Worm (Caenorhabditis elegans) whole organism, mixed stage, embryonic: Measurements from ENCODE around the gene T21C12.4.

Experiments
- bed-3 ChIP-seq: fragments of 200-800 bp; sonication (Bioruptor generic); optimal IDR thresholded peaks from 3 replicates; lab custom pipeline; 2018; ENCODE audit warnings: mild to moderate bottlenecking, missing genetic modification characterization, moderate library complexity, missing compliant biosample characterization
- ceh-39 ChIP-seq: fragments of 150-350 bp; optimal IDR thresholded peaks from 2 replicates; lab custom pipeline; 2014; ENCODE audit warnings: missing biosample characterization, missing genetic modification characterization
- ceh-43 ChIP-seq: fragments of 200-800 bp; sonication (Bioruptor generic); optimal IDR thresholded peaks from 2 replicates; lab custom pipeline; 2018; ENCODE audit warnings: mild to moderate bottlenecking, missing genetic modification characterization, moderate library complexity, missing compliant biosample characterization
- ceh-83 ChIP-seq: fragments of 200-800 bp; sonication (Bioruptor generic); optimal IDR thresholded peaks from 2 replicates; lab custom pipeline; 2018; ENCODE audit warnings: mild to moderate bottlenecking, missing genetic modification characterization, missing compliant biosample characterization
- ces-1 ChIP-seq: fragments of 150-350 bp; optimal IDR thresholded peaks from 2 replicates; lab custom pipeline; 2014; ENCODE audit warnings: missing biosample characterization, missing genetic modification reagents, missing genetic modification characterization
- cnd-1 ChIP-seq: fragments of 200-800 bp; sonication (Bioruptor generic); optimal IDR thresholded peaks from 2 replicates; lab custom pipeline; 2018; ENCODE audit warnings: mild to moderate bottlenecking, missing genetic modification characterization, missing compliant biosample characterization
- drap-1 ChIP-seq: fragments of 200-800 bp; sonication (Bioruptor generic); optimal IDR thresholded peaks from 3 replicates; lab custom pipeline; 2018; ENCODE audit warnings: mild to moderate bottlenecking, missing genetic modification characterization, missing compliant biosample characterization
- flh-1 ChIP-seq: fragments of 200-800 bp; sonication (Bioruptor generic); optimal IDR thresholded peaks from 2 replicates; lab custom pipeline; 2018; ENCODE audit warnings: mild to moderate bottlenecking, missing genetic modification characterization, moderate library complexity, missing compliant biosample characterization
- ham-2 ChIP-seq: fragments of 200-800 bp; sonication (Bioruptor generic); optimal IDR thresholded peaks from 2 replicates; lab custom pipeline; 2018; ENCODE audit warnings: mild to moderate bottlenecking, missing genetic modification characterization, missing compliant biosample characterization
- hlh-1 ChIP-seq: fragments of 150-350 bp; optimal IDR thresholded peaks from 2 replicates; lab custom pipeline; 2014; ENCODE audit warnings: missing biosample characterization, missing genetic modification reagents, missing genetic modification characterization
- lin-13 ChIP-seq: fragments of 150-350 bp; optimal IDR thresholded peaks from 2 replicates; lab custom pipeline; 2014; ENCODE audit warnings: missing biosample characterization, missing genetic modification characterization
- lin-32 ChIP-seq: fragments of 200-800 bp; sonication (Bioruptor generic); optimal IDR thresholded peaks from 2 replicates; lab custom pipeline; 2018; ENCODE audit warnings: mild to moderate bottlenecking, missing genetic modification characterization, missing compliant biosample characterization
- lsy-2 ChIP-seq: fragments of 150-350 bp; optimal IDR thresholded peaks from 2 replicates; lab custom pipeline; 2014; ENCODE audit warnings: missing biosample characterization, missing genetic modification characterization
- mab-5 ChIP-seq: fragments of 150-350 bp; optimal IDR thresholded peaks from 2 replicates; lab custom pipeline; 2014; ENCODE audit warnings: missing biosample characterization, missing genetic modification characterization
- mep-1 ChIP-seq: fragments of 150-350 bp; optimal IDR thresholded peaks from 2 replicates; lab custom pipeline; 2017; ENCODE audit warnings: missing biosample characterization, missing genetic modification reagents, missing genetic modification characterization, inconsistent platforms
- mls-2 ChIP-seq: sonication (generic microtip); optimal IDR thresholded peaks from 2 replicates; lab custom pipeline; 2016; ENCODE audit warnings: mild to moderate bottlenecking, missing genetic modification characterization, moderate library complexity, missing compliant biosample characterization
- nhr-237 ChIP-seq: fragments of 150-350 bp; optimal IDR thresholded peaks from 2 replicates; lab custom pipeline; 2014; ENCODE audit warnings: missing biosample characterization, missing genetic modification characterization
- nhr-28 ChIP-seq: fragments of 150-350 bp; optimal IDR thresholded peaks from 2 replicates; lab custom pipeline; 2014; ENCODE audit warnings: missing biosample characterization, missing genetic modification characterization
- nhr-76 ChIP-seq: sonication (generic microtip); optimal IDR thresholded peaks from 2 replicates; lab custom pipeline; 2017; ENCODE audit warnings: missing biosample characterization, missing genetic modification characterization
- pha-4 ChIP-seq: fragments of 150-350 bp; optimal IDR thresholded peaks from 2 replicates; lab custom pipeline; 2018; ENCODE audit warnings: missing biosample characterization, missing genetic modification reagents, missing genetic modification characterization
- sem-2 ChIP-seq: fragments of 200-800 bp; sonication (Bioruptor generic); optimal IDR thresholded peaks from 2 replicates; lab custom pipeline; 2018; ENCODE audit warnings: mild to moderate bottlenecking, missing genetic modification characterization, missing compliant biosample characterization
- snpc-4 ChIP-seq: fragments of 150-350 bp; optimal IDR thresholded peaks from 2 replicates; lab custom pipeline; 2014; ENCODE audit warnings: missing biosample characterization, missing genetic modification characterization
- unc-62 ChIP-seq: fragments of 150-350 bp; optimal IDR thresholded peaks from 2 replicates; lab custom pipeline; 2014; ENCODE audit warnings: missing biosample characterization, missing genetic modification reagents, missing genetic modification characterization
- zip-8 ChIP-seq: fragments of 150-350 bp; optimal IDR thresholded peaks from 2 replicates; lab custom pipeline; 2014; ENCODE audit warnings: missing biosample characterization, missing genetic modification characterization
- ztf-11 ChIP-seq: fragments of 150-350 bp; optimal IDR thresholded peaks from 2 replicates; lab custom pipeline; 2014; ENCODE audit warnings: missing biosample characterization, missing genetic modification characterization

The T21C12.4 gene

DNA sequence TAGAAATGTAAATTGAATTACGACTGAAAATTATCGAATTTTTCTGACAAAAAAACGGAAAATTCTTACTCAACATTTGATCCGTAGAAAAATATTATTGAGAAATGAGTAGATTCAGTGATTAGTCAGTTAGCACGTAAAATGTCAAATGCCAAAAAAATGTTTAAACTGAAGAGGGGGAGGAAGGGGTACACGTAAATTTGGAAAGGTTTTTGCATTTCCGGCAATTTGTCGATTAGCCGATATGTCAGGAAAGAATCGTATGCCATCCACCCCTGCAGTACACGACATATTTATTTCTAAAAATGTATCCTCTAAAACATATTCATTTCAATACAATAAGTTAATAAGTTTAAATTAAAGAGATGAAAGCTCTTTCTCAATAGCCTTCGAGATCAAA, at the start of gene T21C12.4:
Gene T21C12.4, minus strand, starts transcription at position 101 of the 400 bp plus-strand sequence.
- TF ChIP-seq pha-4 (tag; lab: Kevin White, UChicago) (no peak), nhr-76 (tag; lab: Kevin White, UChicago) (no peak)

DNA sequence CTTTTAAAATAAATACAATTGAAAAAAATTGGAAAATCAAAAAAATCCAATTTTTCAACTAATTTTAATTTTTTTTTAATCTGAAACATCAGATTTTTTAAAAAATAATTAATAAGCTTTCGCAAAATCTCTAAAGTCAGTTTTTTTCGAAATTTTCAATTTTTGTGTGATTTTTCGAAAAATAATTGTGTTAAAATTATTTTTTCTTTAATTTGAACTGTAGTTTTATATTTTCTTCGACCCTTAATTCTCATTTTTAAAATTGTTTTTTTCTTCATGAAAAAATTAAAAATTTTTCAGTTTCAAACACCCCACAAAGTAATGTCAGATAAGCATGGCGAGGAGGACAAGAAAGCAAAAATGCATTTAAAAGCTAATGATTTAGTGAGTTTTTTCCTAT, 47.2 kb upstream of the T21C12.4 start, which contains the start of gene rabx-5:
Gene rabx-5, plus strand, starts transcription at position 301 of the 400 bp plus-strand sequence.
- TF ChIP-seq ham-2 = no peak
- TF ChIP-seq nhr-28 (tag; lab: Kevin White, UChicago) = no peak
- TF ChIP-seq, all 35 proteins: peak for 0

DNA sequence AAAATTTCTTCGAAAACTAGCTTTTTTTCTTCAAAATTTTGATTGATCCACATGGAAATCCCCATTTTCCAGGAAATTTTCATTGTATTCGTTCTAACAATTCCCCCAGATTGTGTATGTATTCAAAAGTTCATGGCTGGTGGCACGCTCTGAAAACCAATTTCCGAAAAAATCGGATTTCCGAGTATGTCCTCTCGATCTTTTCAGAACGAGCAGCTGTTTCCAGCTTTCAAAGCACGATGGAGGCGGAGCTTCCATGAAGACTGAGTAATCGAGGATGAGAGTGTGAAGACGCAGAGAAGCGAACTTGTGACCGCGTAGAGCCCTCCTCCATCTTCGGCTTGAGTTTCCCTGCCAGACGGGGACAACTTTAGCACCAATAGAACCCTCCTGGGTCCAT, 46.5 kb upstream of the T21C12.4 start:
- TF ChIP-seq hlh-1 (tag; lab: Kevin White, UChicago) (no peak), mab-5 (tag; lab: Kevin White, UChicago) (no peak), mls-2 (tag; lab: Kevin White, UChicago) (no peak), cnd-1 (no peak), bed-3 (no peak), sem-2 (no peak), mep-1 (tag; lab: Kevin White, UChicago) (no peak), snpc-4 (tag; lab: Kevin White, UChicago) (no peak), lin-32 (GFP tag; lab: Kevin White, UChicago) (no peak), drap-1 (GFP tag; lab: Kevin White, UChicago) (no peak), unc-62 (GFP tag; lab: Kevin White, UChicago) (no peak), pha-4 (tag; lab: Kevin White, UChicago) (no peak), zip-8 (tag; lab: Kevin White, UChicago) (no peak), lsy-2 (no peak), ceh-39 (tag; lab: Kevin White, UChicago) (no peak), ham-2 (no peak), lin-13 (tag; lab: Kevin White, UChicago) (no peak), ces-1 (no peak)

- TF ChIP-seq zip-8 (tag; lab: Kevin White, UChicago) = peak; percentile 76
- TF ChIP-seq ztf-11 (tag; lab: Kevin White, UChicago) = no peak
Observed at ce11 chrIII:10603248-10603647, 45.4 kb upstream of the T21C12.4 start, which contains the start of gene Y39A1A.2. TSS of gene Y39A1A.2 (minus strand) at chrIII:10603566.

ce11 chrIII:10600894-10601293, 43.1 kb upstream of the T21C12.4 start:
- TF ChIP-seq nhr-237 (tag; lab: Kevin White, UChicago) (no peak), nhr-76 (tag; lab: Kevin White, UChicago) (no peak), drap-1 (GFP tag; lab: Kevin White, UChicago) (no peak), hlh-1 (tag; lab: Kevin White, UChicago) (no peak), lin-32 (GFP tag; lab: Kevin White, UChicago) (no peak)
- TF ChIP-seq, all 35 proteins: peak for 0

DNA sequence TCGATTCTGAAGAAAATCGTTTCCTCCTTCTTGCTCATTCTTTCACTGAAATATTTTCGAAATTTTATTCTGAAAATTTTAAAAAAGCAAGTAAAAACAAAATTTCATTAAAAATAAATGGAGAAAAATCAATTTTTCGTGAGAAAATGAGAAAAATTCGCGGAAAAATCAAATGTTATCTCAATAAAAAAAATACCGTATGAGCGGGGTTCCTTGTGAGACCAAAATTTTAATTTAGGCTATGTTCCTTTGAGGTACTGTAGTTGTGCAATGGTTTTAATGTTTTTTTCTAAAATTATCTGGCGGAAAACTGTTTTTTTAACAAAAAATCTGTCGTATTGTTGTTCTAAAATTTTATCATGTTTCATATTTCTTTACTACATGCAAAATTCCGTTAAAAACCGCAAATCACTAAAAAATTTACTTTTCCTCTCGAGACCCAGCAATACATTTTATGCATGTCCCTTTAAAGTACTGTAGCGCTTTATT, 42.4 kb upstream of the T21C12.4 start, which contains the start of gene epg-6:
Gene epg-6, minus strand, starts transcription at position 51 of the 489 bp plus-strand sequence.
- TF ChIP-seq pha-4 (tag; lab: Kevin White, UChicago) (no peak), mab-5 (tag; lab: Kevin White, UChicago) (no peak), bed-3 (no peak), ztf-11 (tag; lab: Kevin White, UChicago) (no peak), lin-32 (GFP tag; lab: Kevin White, UChicago) (no peak), snpc-4 (tag; lab: Kevin White, UChicago) (no peak), lin-13 (tag; lab: Kevin White, UChicago) (no peak), ceh-83 (GFP tag; lab: Kevin White, UChicago) (no peak), mep-1 (tag; lab: Kevin White, UChicago) (no peak), ceh-39 (tag; lab: Kevin White, UChicago) (no peak), lsy-2 (no peak), nhr-28 (tag; lab: Kevin White, UChicago) (no peak), flh-1 (GFP tag; lab: Kevin White, UChicago) (no peak)

ce11 chrIII:10599699-10600098, 41.9 kb upstream of the T21C12.4 start:
- TF ChIP-seq nhr-28 (tag; lab: Kevin White, UChicago) = no peak
- TF ChIP-seq lsy-2 = peak; percentile 58
- TF ChIP-seq unc-62 (GFP tag; lab: Kevin White, UChicago) = no peak
- TF ChIP-seq mep-1 (tag; lab: Kevin White, UChicago) = peak; percentile 64
- peak; percentile 54 for TF ChIP-seq ces-1
- no peak for TF ChIP-seq nhr-76 (tag; lab: Kevin White, UChicago)
- no peak for TF ChIP-seq hlh-1 (tag; lab: Kevin White, UChicago)
- TF ChIP-seq nhr-237 (tag; lab: Kevin White, UChicago) = peak; percentile 15
- peak; percentile 36 for TF ChIP-seq lin-13 (tag; lab: Kevin White, UChicago)
- no peak for TF ChIP-seq ceh-43 (GFP tag; lab: Kevin White, UChicago)
- TF ChIP-seq pha-4 (tag; lab: Kevin White, UChicago) = peak; percentile 51
- no peak for TF ChIP-seq bed-3
